Worm (Caenorhabditis elegans): Measurements from ENCODE around the gene srw-56.

ce11 chrV:15982733-15983344 lies 30.2 kb upstream of the srw-56 start, which contains the start of the genes fbxa-99 and F36G9.13:
- TF ChIP-seq B0310.2 (tag; optimal IDR thresholded peaks at IDR 0.05), result no peak
- no peak for TF ChIP-seq hnd-1 (tag; optimal IDR thresholded peaks at IDR 0.05)
